Fruit fly (Drosophila melanogaster): ENCODE measurements around the gene Vap33.
"Not testable (repeated sequence)": the region's sequence is repeated elsewhere in the genome, so short reads cannot be mapped to it uniquely, and the experiment has no call there.

Vap33 gene

dm6 chrX:3948889-3949288 is at the start of gene Vap33:
Vap33 (plus strand) TSS chrX:3948975.
- TF ChIP-seq Dll (optimal IDR thresholded peaks at IDR 0.05) (no peak), usp (GFP tag; optimal IDR thresholded peaks at IDR 0.05) (no peak), CG8478 (optimal IDR thresholded peaks at IDR 0.05) (no peak), EcR (GFP tag; optimal IDR thresholded peaks at IDR 0.05) (no peak), pan (optimal IDR thresholded peaks at IDR 0.05) (no peak), psq (optimal IDR thresholded peaks at IDR 0.05) (no peak)

- TF ChIP-seq usp (GFP tag; optimal IDR thresholded peaks at IDR 0.05) (no peak), CG8478 (optimal IDR thresholded peaks at IDR 0.05) (no peak), EcR (GFP tag; optimal IDR thresholded peaks at IDR 0.05) (no peak), psq (optimal IDR thresholded peaks at IDR 0.05) (no peak), pan (optimal IDR thresholded peaks at IDR 0.05) (no peak), Dll (optimal IDR thresholded peaks at IDR 0.05) (no peak)
Observed at dm6 chrX:3901926-3902325, 46.8 kb upstream of the Vap33 start.

dm6 chrX:3928520-3928919 is 20.3 kb upstream of the Vap33 start:
- no peak for TF ChIP-seq pan (optimal IDR thresholded peaks at IDR 0.05)
- TF ChIP-seq CG8478 (optimal IDR thresholded peaks at IDR 0.05), result no peak

- TF ChIP-seq psq (optimal IDR thresholded peaks at IDR 0.05) (no peak), Dll (optimal IDR thresholded peaks at IDR 0.05) (no peak), EcR (GFP tag; optimal IDR thresholded peaks at IDR 0.05) (no peak), CG8478 (optimal IDR thresholded peaks at IDR 0.05) (no peak), usp (GFP tag; optimal IDR thresholded peaks at IDR 0.05) (no peak), pan (optimal IDR thresholded peaks at IDR 0.05) (no peak)
Observed at dm6 chrX:3930528-3931251, 18.1 kb upstream of the Vap33 start, which contains the start of gene CG42541. CG42541 (minus strand) TSS chrX:3930578.

dm6 chrX:3931669-3932068 is 17.1 kb upstream of the Vap33 start:
- TF ChIP-seq usp (GFP tag; optimal IDR thresholded peaks at IDR 0.05) (no peak), pan (optimal IDR thresholded peaks at IDR 0.05) (no peak), psq (optimal IDR thresholded peaks at IDR 0.05) (no peak), EcR (GFP tag; optimal IDR thresholded peaks at IDR 0.05) (no peak), Dll (optimal IDR thresholded peaks at IDR 0.05) (no peak), CG8478 (optimal IDR thresholded peaks at IDR 0.05) (no peak)

dm6 chrX:3936174-3936573 is 12.6 kb upstream of the Vap33 start, which contains the start of the genes CG2938 and Glos:
CG2938 (minus strand) TSS chrX:3936469.
Glos (plus strand) TSS chrX:3936517.
- TF ChIP-seq EcR (GFP tag; optimal IDR thresholded peaks at IDR 0.05), result no peak
- TF ChIP-seq psq (optimal IDR thresholded peaks at IDR 0.05), result no peak
- TF ChIP-seq CG8478 (optimal IDR thresholded peaks at IDR 0.05), result no peak
- no peak for TF ChIP-seq pan (optimal IDR thresholded peaks at IDR 0.05)
- TF ChIP-seq Dll (optimal IDR thresholded peaks at IDR 0.05), result no peak
- no peak for TF ChIP-seq usp (GFP tag; optimal IDR thresholded peaks at IDR 0.05)

dm6 chrX:3940547-3940946 is 8.2 kb upstream of the Vap33 start, which contains the start of gene Gem4b:
Gem4b (plus strand) TSS chrX:3940847.
- TF ChIP-seq EcR (GFP tag; optimal IDR thresholded peaks at IDR 0.05); pan (optimal IDR thresholded peaks at IDR 0.05); psq (optimal IDR thresholded peaks at IDR 0.05): not testable (repeated sequence)

dm6 chrX:3944743-3945142 is 4.0 kb upstream of the Vap33 start, which contains the start of gene Gem4c:
Gem4c (plus strand) TSS chrX:3945043.
- TF ChIP-seq pan, CG8478, Dll (optimal IDR thresholded peaks at IDR 0.05): not testable (repeated sequence)

dm6 chrX:3949409-3950178 is 819 bp downstream of the Vap33 start:
- no peak for TF ChIP-seq psq (optimal IDR thresholded peaks at IDR 0.05)
- TF ChIP-seq CG8478 (optimal IDR thresholded peaks at IDR 0.05), result no peak
- TF ChIP-seq usp (GFP tag; optimal IDR thresholded peaks at IDR 0.05), result no peak
- TF ChIP-seq pan (optimal IDR thresholded peaks at IDR 0.05), result no peak
- no peak for TF ChIP-seq Dll (optimal IDR thresholded peaks at IDR 0.05)
- no peak for TF ChIP-seq EcR (GFP tag; optimal IDR thresholded peaks at IDR 0.05)

- TF ChIP-seq usp (GFP tag; optimal IDR thresholded peaks at IDR 0.05), result no peak
Observed at dm6 chrX:3950199-3950645, 1.4 kb downstream of the Vap33 start.

- TF ChIP-seq usp (GFP tag; optimal IDR thresholded peaks at IDR 0.05), result no peak
- TF ChIP-seq psq (optimal IDR thresholded peaks at IDR 0.05), result no peak
- TF ChIP-seq pan (optimal IDR thresholded peaks at IDR 0.05), result no peak
- TF ChIP-seq EcR (GFP tag; optimal IDR thresholded peaks at IDR 0.05), result no peak
- no peak for TF ChIP-seq CG8478 (optimal IDR thresholded peaks at IDR 0.05)
- TF ChIP-seq Dll (optimal IDR thresholded peaks at IDR 0.05), result no peak
Observed at dm6 chrX:3964965-3965420, 16.2 kb downstream of the Vap33 start, which contains the start of gene lva. lva (minus strand) TSS chrX:3965327.

dm6 chrX:3967613-3968012 is 18.8 kb downstream of the Vap33 start:
- TF ChIP-seq pan (optimal IDR thresholded peaks at IDR 0.05) (no peak), usp (GFP tag; optimal IDR thresholded peaks at IDR 0.05) (no peak), psq (optimal IDR thresholded peaks at IDR 0.05) (no peak), CG8478 (optimal IDR thresholded peaks at IDR 0.05) (no peak), EcR (GFP tag; optimal IDR thresholded peaks at IDR 0.05) (no peak), Dll (optimal IDR thresholded peaks at IDR 0.05) (no peak)
